Fruit fly (Drosophila melanogaster) whole organism, wandering third instar larva: ENCODE measurements around the gene CG4119.

Experiments used
- Myc ChIP-seq: fragments of >200 bp; optimal IDR thresholded peaks from 2 replicates; lab custom pipeline; 2017
- lola ChIP-seq: fragments of >200 bp; optimal IDR thresholded peaks from 2 replicates; lab custom pipeline; 2017; ENCODE audit warnings: missing biosample characterization, missing genetic modification characterization

DNA sequence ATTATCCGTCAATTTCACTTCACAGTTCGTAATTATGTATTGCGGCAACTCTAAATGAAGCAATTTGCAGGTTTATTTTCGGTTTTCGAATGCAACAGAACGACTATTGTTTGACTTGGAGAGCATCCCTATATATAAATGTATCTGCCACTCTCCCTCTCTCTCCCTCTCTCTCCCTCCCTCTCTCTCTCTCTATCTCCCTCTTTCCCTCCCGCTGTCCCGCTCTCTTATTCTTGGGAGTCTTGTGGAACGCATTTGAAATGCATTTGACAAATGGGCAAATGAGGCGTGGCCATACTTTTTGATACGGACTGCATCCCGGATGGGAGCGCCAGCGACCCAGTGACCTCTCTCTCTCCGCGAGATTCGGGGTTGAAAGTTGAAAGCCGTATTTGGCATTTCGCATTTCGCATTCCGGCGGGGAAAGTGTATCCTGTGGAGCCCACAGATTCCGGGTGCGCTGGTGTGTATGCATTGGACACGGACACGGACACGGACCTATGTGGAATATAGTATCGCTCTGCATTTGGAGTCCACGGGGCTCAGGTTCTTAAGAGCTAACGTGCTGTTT lies 29.2 kb upstream of the CG4119 start:
- no peak for TF ChIP-seq lola (GFP tag; lab: Kevin White, UChicago)
- TF ChIP-seq Myc (lab: Kevin White, UChicago), result no peak
